Worm (Caenorhabditis elegans): Measurements from ENCODE around the gene R07G3.8.

ce11 chrII:7640161-7640841 is 20.0 kb upstream of the R07G3.8 start:
- TF ChIP-seq nhr-77 (tag; optimal IDR thresholded peaks at IDR 0.05) (no peak), snpc-4 (tag; optimal IDR thresholded peaks at IDR 0.05) (no peak), fkh-10 (GFP tag; optimal IDR thresholded peaks at IDR 0.05) (no peak), zag-1 (tag; optimal IDR thresholded peaks at IDR 0.05) (no peak), nhr-11 (tag; optimal IDR thresholded peaks at IDR 0.05) (peak; percentile 4), lin-15B (tag; optimal IDR thresholded peaks at IDR 0.05) (no peak), ztf-4 (tag; optimal IDR thresholded peaks at IDR 0.05) (no peak), ama-1 (optimal IDR thresholded peaks at IDR 0.05) (no peak)
